Fruit fly (Drosophila melanogaster): ENCODE results near the gene CG13460.

Gene CG13460

dm6 chr3L:15097878-15098520 lies 36.5 kb upstream of the CG13460 start, which contains the start of gene Ctps:
Ctps (plus strand) TSS chr3L:15097914.
- TF ChIP-seq D1 (tag; optimal IDR thresholded peaks at IDR 0.05) (peak; percentile 49), Pif1A (GFP tag; optimal IDR thresholded peaks at IDR 0.05) (peak; percentile 0), CG34367 (tag; optimal IDR thresholded peaks at IDR 0.05) (no peak)

dm6 chr3L:15094589-15095288 lies 33.2 kb upstream of the CG13460 start, which contains the start of the genes sstn, Plp and GlyRS:
sstn (minus strand) TSS chr3L:15094719.
Plp (minus strand) TSS chr3L:15094724.
GlyRS (plus strand) TSS chr3L:15095142.
- peak; percentile 47 for TF ChIP-seq CG8159 (tag; optimal IDR thresholded peaks at IDR 0.05)
- no peak for TF ChIP-seq D1 (tag; optimal IDR thresholded peaks at IDR 0.05)
- no peak for TF ChIP-seq fd96Ca (GFP tag; IDR thresholded peaks at IDR 0.05)
- TF ChIP-seq Snoo (tag; optimal IDR thresholded peaks at IDR 0.05): no peak
- peak; percentile 25 for TF ChIP-seq CG15710 (tag; optimal IDR thresholded peaks at IDR 0.05)
- no peak for TF ChIP-seq Pif1B (GFP tag; optimal IDR thresholded peaks at IDR 0.05)
- TF ChIP-seq CG13204 (GFP tag; optimal IDR thresholded peaks at IDR 0.05): no peak

dm6 chr3L:15093929-15094588 lies 32.6 kb upstream of the CG13460 start:
- TF ChIP-seq Pif1A (GFP tag; optimal IDR thresholded peaks at IDR 0.05) (peak; percentile 19), CG14655 (GFP tag; optimal IDR thresholded peaks at IDR 0.05) (no peak), rn (GFP tag; IDR thresholded peaks at IDR 0.05) (no peak), Ets98B (GFP tag; IDR thresholded peaks at IDR 0.05) (no peak; the same call in 1 of the 2 replicates), CG32121 (GFP tag; IDR thresholded peaks at IDR 0.05) (0 out of 2 replicates have a peak, but pooled peaks have one; percentile 37), CG9948 (tag; optimal IDR thresholded peaks at IDR 0.05) (no peak), gl (tag; optimal IDR thresholded peaks at IDR 0.05) (no peak), CG10348 (GFP tag; IDR thresholded peaks at IDR 0.05) (no peak), EcR (GFP tag; optimal IDR thresholded peaks at IDR 0.05) (peak; percentile 70), Pif1B (GFP tag; optimal IDR thresholded peaks at IDR 0.05) (no peak), CG4496 (GFP tag; IDR thresholded peaks at IDR 0.05) (0 out of 3 replicates have a peak, but pooled peaks have one; percentile 49), CG12605 (GFP tag; IDR thresholded peaks at IDR 0.05) (no peak), CG8159 (tag; optimal IDR thresholded peaks at IDR 0.05) (peak; percentile 5), CG13204 (GFP tag; optimal IDR thresholded peaks at IDR 0.05) (no peak)

- no peak for TF ChIP-seq CG15710 (tag; optimal IDR thresholded peaks at IDR 0.05)
Measured at dm6 chr3L:15089887-15090679, 28.6 kb upstream of the CG13460 start.

dm6 chr3L:15089083-15089704 lies 27.7 kb upstream of the CG13460 start:
- TF ChIP-seq Pif1A (GFP tag; optimal IDR thresholded peaks at IDR 0.05): no peak
- no peak for TF ChIP-seq CG8301 (tag; optimal IDR thresholded peaks at IDR 0.05)
- no peak for TF ChIP-seq Ets98B (GFP tag; IDR thresholded peaks at IDR 0.05)
- TF ChIP-seq CG34367 (tag; optimal IDR thresholded peaks at IDR 0.05): no peak
- TF ChIP-seq CG12605 (GFP tag; IDR thresholded peaks at IDR 0.05): no peak
- no peak for TF ChIP-seq CG13204 (GFP tag; optimal IDR thresholded peaks at IDR 0.05)
- no peak for TF ChIP-seq D1 (tag; optimal IDR thresholded peaks at IDR 0.05)
- no peak for TF ChIP-seq CG10348 (GFP tag; IDR thresholded peaks at IDR 0.05)
- TF ChIP-seq EcR (GFP tag; optimal IDR thresholded peaks at IDR 0.05): no peak
- TF ChIP-seq fd96Ca (GFP tag; IDR thresholded peaks at IDR 0.05): no peak
- no peak for TF ChIP-seq CG14655 (GFP tag; optimal IDR thresholded peaks at IDR 0.05)
- TF ChIP-seq CG8159 (tag; optimal IDR thresholded peaks at IDR 0.05): no peak
- no peak for TF ChIP-seq CG9948 (tag; optimal IDR thresholded peaks at IDR 0.05)
- no peak for TF ChIP-seq CG32121 (GFP tag; IDR thresholded peaks at IDR 0.05)
- TF ChIP-seq Pif1B (GFP tag; optimal IDR thresholded peaks at IDR 0.05): no peak
- no peak for TF ChIP-seq CG15710 (tag; optimal IDR thresholded peaks at IDR 0.05)
- no peak for TF ChIP-seq rn (GFP tag; IDR thresholded peaks at IDR 0.05)
- no peak for TF ChIP-seq gl (tag; optimal IDR thresholded peaks at IDR 0.05)
- no peak for TF ChIP-seq Snoo (tag; optimal IDR thresholded peaks at IDR 0.05)
- TF ChIP-seq CG17806 (tag; optimal IDR thresholded peaks at IDR 0.05): no peak

All from whole organism, pupa.